Worm (Caenorhabditis elegans) whole organism, L3 larva: ENCODE data around the gene ncl-1.

Experiments used
- R02D3.7 ChIP-seq: fragments of 150-350 bp; optimal IDR thresholded peaks from 2 replicates; lab custom pipeline; 2014; ENCODE audit warnings: missing biosample characterization, missing genetic modification characterization
- ZK546.5 ChIP-seq: sonication (generic microtip); optimal IDR thresholded peaks from 2 replicates; lab custom pipeline; 2017; ENCODE audit warnings: missing biosample characterization, missing genetic modification characterization
- ama-1 ChIP-seq: fragments of 150-350 bp; optimal IDR thresholded peaks from 2 replicates; lab custom pipeline; 2018
- ceh-16 ChIP-seq: sonication (generic microtip); optimal IDR thresholded peaks from 2 replicates; lab custom pipeline; 2017; ENCODE audit warnings: missing biosample characterization, missing genetic modification characterization
- ceh-82 ChIP-seq: fragments of 150-350 bp; optimal IDR thresholded peaks from 2 replicates; lab custom pipeline; 2014; ENCODE audit warnings: missing biosample characterization, missing genetic modification characterization
- egl-27 ChIP-seq: sonication (generic microtip); optimal IDR thresholded peaks from 4 replicates; lab custom pipeline; 2017; ENCODE audit warnings: missing biosample characterization, missing genetic modification reagents, missing genetic modification characterization
- egl-5 ChIP-seq: fragments of 150-350 bp; optimal IDR thresholded peaks from 2 replicates; lab custom pipeline; 2017; ENCODE audit warnings: missing biosample characterization, missing genetic modification reagents, missing genetic modification characterization, inconsistent platforms
- elt-1 ChIP-seq: fragments of 150-350 bp; optimal IDR thresholded peaks from 2 replicates; lab custom pipeline; 2014; ENCODE audit warnings: missing biosample characterization, missing genetic modification characterization
- elt-2 ChIP-seq: sonication (generic microtip); optimal IDR thresholded peaks from 2 replicates; lab custom pipeline; 2016; ENCODE audit warnings: missing genetic modification reagents, mild to moderate bottlenecking, missing genetic modification characterization, missing compliant biosample characterization
- elt-3 ChIP-seq, 3 experiments: fragments of 150-350 bp in 1 of 3; sonication (generic microtip) in 2 of 3; optimal IDR thresholded peaks; 2 replicates in 2 of 3; 4 replicates in 1 of 3; lab custom pipeline; 2014 to 2017; ENCODE audit warnings: missing biosample characterization in 3 of 3, missing genetic modification characterization in 3 of 3
- eor-1 ChIP-seq, 2 experiments: fragments of 150-350 bp; optimal IDR thresholded peaks; 2 replicates each; lab custom pipeline; 2014 to 2018; ENCODE audit warnings: missing biosample characterization in 2 of 2, missing genetic modification characterization in 2 of 2
- fkh-10 ChIP-seq: sonication (generic microtip); optimal IDR thresholded peaks from 2 replicates; lab custom pipeline; 2017; ENCODE audit warnings: missing biosample characterization, missing genetic modification reagents, missing genetic modification characterization
- fos-1 ChIP-seq: fragments of 150-350 bp; optimal IDR thresholded peaks from 2 replicates; lab custom pipeline; 2014; ENCODE audit warnings: missing biosample characterization, missing genetic modification characterization
- hmg-11 ChIP-seq: sonication (generic microtip); optimal IDR thresholded peaks from 2 replicates; lab custom pipeline; 2016; ENCODE audit warnings: missing genetic modification characterization, missing compliant biosample characterization
- jun-1 ChIP-seq: fragments of 150-350 bp; optimal IDR thresholded peaks from 2 replicates; lab custom pipeline; 2014; ENCODE audit warnings: missing biosample characterization, missing genetic modification reagents, missing genetic modification characterization
- lin-15B ChIP-seq: fragments of 150-350 bp; optimal IDR thresholded peaks from 2 replicates; lab custom pipeline; 2014; ENCODE audit warnings: missing biosample characterization, missing genetic modification characterization
- lin-39 ChIP-seq: fragments of 150-350 bp; optimal IDR thresholded peaks from 2 replicates; lab custom pipeline; 2018; ENCODE audit warnings: missing biosample characterization, missing genetic modification reagents, missing genetic modification characterization
- lsy-12 ChIP-seq: sonication (generic microtip); optimal IDR thresholded peaks from 2 replicates; lab custom pipeline; 2016; ENCODE audit warnings: mild to moderate bottlenecking, missing genetic modification characterization, missing compliant biosample characterization
- mml-1 ChIP-seq: fragments of 150-350 bp; sonication (generic microtip); optimal IDR thresholded peaks from 3 replicates; lab custom pipeline; 2014; ENCODE audit warnings: missing biosample characterization, missing genetic modification characterization
- nfya-1 ChIP-seq: sonication (generic microtip); optimal IDR thresholded peaks from 2 replicates; lab custom pipeline; 2017; ENCODE audit warnings: missing genetic modification characterization, mild to moderate bottlenecking, missing compliant biosample characterization, antibody characterized with exemption, moderate library complexity; ENCODE audit not compliant: insufficient read depth
- nhr-11 ChIP-seq: fragments of 150-350 bp; optimal IDR thresholded peaks from 2 replicates; lab custom pipeline; 2014; ENCODE audit warnings: missing biosample characterization, missing genetic modification characterization
- nhr-12 ChIP-seq: fragments of 150-350 bp; optimal IDR thresholded peaks from 2 replicates; lab custom pipeline; 2014; ENCODE audit warnings: missing biosample characterization, missing genetic modification characterization
- nhr-23 ChIP-seq: fragments of 150-350 bp; optimal IDR thresholded peaks from 2 replicates; lab custom pipeline; 2014; ENCODE audit warnings: missing biosample characterization, missing genetic modification reagents, missing genetic modification characterization
- nhr-237 ChIP-seq: fragments of 150-350 bp; optimal IDR thresholded peaks from 2 replicates; lab custom pipeline; 2014; ENCODE audit warnings: missing biosample characterization, missing genetic modification characterization
- nhr-25 ChIP-seq: sonication (generic microtip); optimal IDR thresholded peaks from 2 replicates; lab custom pipeline; 2017; ENCODE audit warnings: missing biosample characterization, missing genetic modification characterization
- nhr-28 ChIP-seq: fragments of 150-350 bp; optimal IDR thresholded peaks from 2 replicates; lab custom pipeline; 2014; ENCODE audit warnings: missing biosample characterization, missing genetic modification characterization
- nhr-43 ChIP-seq: sonication (generic microtip); optimal IDR thresholded peaks from 2 replicates; lab custom pipeline; 2016; ENCODE audit warnings: mild to moderate bottlenecking, missing genetic modification characterization, missing compliant biosample characterization; ENCODE audit not compliant: poor library complexity, severe bottlenecking
- nhr-67 ChIP-seq: fragments of 150-350 bp; optimal IDR thresholded peaks from 2 replicates; lab custom pipeline; 2014; ENCODE audit warnings: missing biosample characterization, missing genetic modification characterization
- nhr-76 ChIP-seq: fragments of 150-350 bp; sonication (generic microtip); optimal IDR thresholded peaks from 5 replicates; lab custom pipeline; 2014; ENCODE audit warnings: missing biosample characterization, missing genetic modification characterization
- nhr-77 ChIP-seq: fragments of 150-350 bp; optimal IDR thresholded peaks from 2 replicates; lab custom pipeline; 2014; ENCODE audit warnings: missing biosample characterization, missing genetic modification characterization
- pha-4 ChIP-seq: fragments of 150-350 bp; optimal IDR thresholded peaks from 2 replicates; lab custom pipeline; 2014; ENCODE audit warnings: missing biosample characterization, missing genetic modification reagents, missing genetic modification characterization
- pqm-1 ChIP-seq: fragments of 150-350 bp; optimal IDR thresholded peaks from 2 replicates; lab custom pipeline; 2017; ENCODE audit warnings: missing biosample characterization, missing genetic modification characterization, inconsistent platforms
- skn-1 ChIP-seq: fragments of 150-350 bp; optimal IDR thresholded peaks from 2 replicates; lab custom pipeline; 2014; ENCODE audit warnings: missing biosample characterization, missing genetic modification characterization
- snpc-4 ChIP-seq: fragments of 150-350 bp; optimal IDR thresholded peaks from 2 replicates; lab custom pipeline; 2014; ENCODE audit warnings: missing biosample characterization, missing genetic modification characterization
- tbx-2 ChIP-seq: sonication (generic microtip); optimal IDR thresholded peaks from 2 replicates; lab custom pipeline; 2016; ENCODE audit warnings: mild to moderate bottlenecking, missing genetic modification characterization, missing compliant biosample characterization
- unc-39 ChIP-seq: sonication (generic microtip); optimal IDR thresholded peaks from 4 replicates; lab custom pipeline; 2017; ENCODE audit warnings: missing biosample characterization, missing genetic modification characterization
- unc-62 ChIP-seq: fragments of 150-350 bp; sonication (generic microtip); optimal IDR thresholded peaks from 4 replicates; lab custom pipeline; 2014; ENCODE audit warnings: missing biosample characterization, missing genetic modification reagents, missing genetic modification characterization
- zag-1 ChIP-seq: fragments of 150-350 bp; optimal IDR thresholded peaks from 2 replicates; lab custom pipeline; 2014; ENCODE audit warnings: missing biosample characterization, missing genetic modification characterization
- ztf-11 ChIP-seq: fragments of 150-350 bp; optimal IDR thresholded peaks from 2 replicates; lab custom pipeline; 2014; ENCODE audit warnings: missing biosample characterization, missing genetic modification characterization
- ztf-4 ChIP-seq: fragments of 150-350 bp; optimal IDR thresholded peaks from 2 replicates; lab custom pipeline; 2014; ENCODE audit warnings: missing biosample characterization, missing genetic modification characterization

Gene ncl-1

DNA sequence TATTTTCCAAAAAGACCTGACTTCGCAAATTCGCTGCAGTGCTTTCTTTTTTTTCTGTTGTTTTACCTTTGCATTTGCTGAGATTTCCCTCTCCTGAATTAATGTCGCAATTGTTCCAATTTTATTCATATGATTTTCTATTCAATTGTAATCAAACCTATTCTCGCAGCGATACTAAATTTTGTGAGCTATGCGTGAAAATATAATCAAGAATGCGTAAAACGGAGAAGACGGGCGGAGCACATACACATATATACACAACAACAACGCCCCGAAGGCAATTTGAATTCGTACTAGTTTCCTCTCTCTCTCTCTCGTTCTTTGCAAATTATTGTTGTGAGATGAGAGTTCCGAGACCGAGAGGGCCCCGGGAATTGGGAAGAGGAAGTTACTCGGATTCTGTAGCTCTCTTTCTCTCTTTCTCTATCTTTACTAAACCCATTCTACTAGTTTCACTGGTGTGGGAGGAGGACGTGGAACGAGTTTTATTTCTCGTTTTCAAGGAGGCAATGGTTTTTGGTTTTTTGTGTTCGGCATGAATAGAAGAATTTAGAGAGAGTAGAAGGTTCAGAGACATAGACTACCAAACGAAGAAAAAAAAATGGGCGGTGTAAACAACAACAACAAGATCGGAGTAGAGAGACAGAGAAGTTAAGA lies 4.0 kb downstream of the ncl-1 start (continued):
- no peak for TF ChIP-seq zag-1 (tag; lab: Kevin White, UChicago)
- TF ChIP-seq elt-3 (tag; optimal IDR thresholded peaks at IDR 0.05; lab: Kevin White, UChicago), result no peak
- TF ChIP-seq nhr-11 (tag; lab: Kevin White, UChicago), result no peak
- no peak for TF ChIP-seq fos-1 (tag; lab: Kevin White, UChicago)
- TF ChIP-seq nhr-12 (tag; lab: Kevin White, UChicago), result no peak
- no peak for TF ChIP-seq lsy-12
- peak; percentile 61 for TF ChIP-seq nfya-1 (tag; lab: Kevin White, UChicago)

DNA sequence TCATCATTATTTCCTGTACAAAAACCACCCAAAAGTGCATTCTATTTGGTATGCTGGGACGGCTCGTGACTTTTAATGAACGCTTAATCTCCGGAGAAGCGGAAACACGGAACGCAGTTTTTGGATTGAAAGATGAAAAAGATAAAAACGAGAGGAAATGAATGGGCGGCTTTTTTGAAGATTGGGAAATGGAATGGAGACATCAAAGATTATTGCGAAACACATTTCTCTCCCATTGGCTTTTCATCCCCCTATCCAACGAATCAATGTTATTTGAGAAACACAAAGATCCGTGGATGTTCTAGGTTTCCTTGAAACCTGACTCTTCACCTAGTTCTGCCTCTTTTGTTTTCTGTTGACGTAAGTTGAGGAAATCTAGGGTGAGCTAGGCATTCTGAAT lies 4.9 kb downstream of the ncl-1 start:
- peak; percentile 11 for TF ChIP-seq nhr-23 (tag; lab: Kevin White, UChicago)
- peak; percentile 19 for TF ChIP-seq egl-5 (tag; lab: Kevin White, UChicago)
- TF ChIP-seq elt-2 (tag; lab: Kevin White, UChicago), result no peak
- no peak for TF ChIP-seq unc-62 (GFP tag; lab: Kevin White, UChicago)
- peak; percentile 30 for TF ChIP-seq lin-39 (tag; lab: Kevin White, UChicago)
- peak; percentile 71 for TF ChIP-seq elt-1 (tag; lab: Kevin White, UChicago)
- TF ChIP-seq pqm-1 (tag; lab: Kevin White, UChicago), result no peak
- TF ChIP-seq nfya-1 (tag; lab: Kevin White, UChicago), result peak; percentile 55

DNA sequence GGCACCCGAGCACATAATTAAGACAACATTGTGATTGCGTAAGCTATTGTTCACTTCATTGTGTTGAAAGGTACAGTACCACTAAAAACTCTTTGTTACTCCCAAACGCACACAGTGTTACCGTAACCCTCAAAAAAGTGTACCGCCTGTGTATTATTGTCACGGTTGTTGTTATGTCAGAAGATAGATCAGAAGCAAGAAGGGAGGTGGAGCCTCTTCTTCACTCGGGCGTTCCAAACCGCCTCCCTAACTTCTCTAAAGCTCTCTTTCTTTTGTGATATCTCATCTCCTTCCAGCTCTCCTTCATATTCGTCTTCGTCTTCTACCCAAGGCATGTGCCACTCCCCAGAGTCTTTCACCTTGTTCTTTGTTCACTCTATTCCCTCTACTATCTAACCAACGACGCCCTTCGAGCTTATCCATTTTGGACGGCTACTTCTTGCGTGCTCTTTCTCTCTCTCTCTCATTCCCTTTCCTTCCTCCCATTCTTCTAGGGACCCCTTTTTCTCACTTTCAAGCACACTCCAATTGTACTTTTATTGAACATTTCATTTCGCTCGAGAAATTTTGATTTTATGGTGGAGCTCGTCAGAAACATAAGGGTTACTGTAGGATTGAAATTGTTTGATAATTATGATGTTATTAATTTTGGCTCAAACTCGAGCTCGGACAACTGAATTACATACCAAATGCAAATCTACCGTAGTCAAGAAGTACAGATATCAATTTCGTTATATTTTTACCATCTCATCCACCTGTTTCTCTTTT lies 6.1 kb downstream of the ncl-1 start:
- TF ChIP-seq hmg-11 (tag; lab: Kevin White, UChicago) (peak; percentile 31), ama-1 (lab: Kevin White, UChicago) (peak; percentile 17), fkh-10 (GFP tag; lab: Kevin White, UChicago) (peak; percentile 28), lin-39 (tag; lab: Kevin White, UChicago) (peak; percentile 61), elt-3 (tag; optimal IDR thresholded peaks at IDR 0.05; lab: Kevin White, UChicago) (no peak), nfya-1 (tag; lab: Kevin White, UChicago) (peak; percentile 64), elt-1 (tag; lab: Kevin White, UChicago) (no peak)
- TF ChIP-seq, all 47 proteins: peak for 5

DNA sequence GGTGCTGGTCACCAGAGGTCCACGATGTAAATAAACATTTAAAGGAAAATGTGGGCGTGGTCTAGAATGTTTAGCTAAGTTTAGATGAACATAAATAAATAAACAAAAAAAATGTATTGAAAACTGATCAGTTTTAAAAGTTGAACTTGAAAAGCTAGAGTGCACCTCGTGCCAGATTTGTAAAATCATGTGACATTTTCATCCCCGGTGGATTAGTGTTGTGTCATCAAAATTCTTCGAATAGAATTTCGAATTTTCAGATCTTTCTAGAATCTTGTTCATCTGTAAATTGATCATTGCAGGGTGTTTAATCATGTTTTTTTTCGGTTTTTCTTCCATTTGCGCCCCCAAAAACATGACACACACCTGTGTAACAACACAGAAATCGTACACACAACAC lies 7.0 kb downstream of the ncl-1 start:
- TF ChIP-seq fkh-10 (GFP tag; lab: Kevin White, UChicago), result no peak
- no peak for TF ChIP-seq skn-1 (tag; lab: Kevin White, UChicago)
- TF ChIP-seq pha-4 (tag; lab: Kevin White, UChicago), result peak; percentile 65
- TF ChIP-seq jun-1 (tag; lab: Kevin White, UChicago), result no peak
- no peak for TF ChIP-seq R02D3.7
- TF ChIP-seq, all 47 proteins: peak for 1

DNA sequence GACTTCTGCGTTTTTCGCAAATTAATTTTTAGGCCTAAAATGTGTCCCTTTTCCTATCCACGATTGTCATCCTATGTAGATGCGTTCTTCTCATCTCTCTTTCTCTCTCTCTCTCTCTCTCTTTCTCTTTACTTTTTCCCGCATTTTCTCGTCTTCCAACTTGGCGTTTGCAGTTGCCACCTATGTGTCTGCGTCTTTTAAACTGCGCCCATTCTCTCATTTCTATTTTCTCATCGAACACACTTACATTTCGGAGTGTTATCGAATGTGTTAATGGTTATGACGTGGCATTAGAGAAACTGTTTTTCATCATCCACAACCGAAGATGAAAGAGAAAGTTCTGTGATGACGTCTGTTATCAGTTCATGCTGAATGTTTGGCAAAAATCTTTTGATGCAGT lies 9.0 kb downstream of the ncl-1 start:
- TF ChIP-seq pha-4 (tag; lab: Kevin White, UChicago) (peak; percentile 72), skn-1 (tag; lab: Kevin White, UChicago) (peak; percentile 59), eor-1 (tag; optimal IDR thresholded peaks at IDR 0.05; lab: Kevin White, UChicago) (no peak), lin-15B (peak; percentile 41), elt-2 (tag; lab: Kevin White, UChicago) (peak; percentile 88), egl-27 (tag; lab: Kevin White, UChicago) (no peak), nhr-237 (no peak), nhr-25 (peak; percentile 75), pqm-1 (tag; lab: Kevin White, UChicago) (peak; percentile 49), mml-1 (tag; lab: Kevin White, UChicago) (no peak), nhr-77 (tag; lab: Kevin White, UChicago) (no peak), hmg-11 (tag; lab: Kevin White, UChicago) (peak; percentile 34), snpc-4 (no peak), nhr-43 (tag; lab: Kevin White, UChicago) (peak; percentile 62), nhr-67 (tag; lab: Kevin White, UChicago) (no peak), zag-1 (tag; lab: Kevin White, UChicago) (no peak), nhr-11 (tag; lab: Kevin White, UChicago) (no peak), ZK546.5 (tag; lab: Kevin White, UChicago) (no peak), nfya-1 (tag; lab: Kevin White, UChicago) (peak; percentile 74), ztf-4 (tag; lab: Kevin White, UChicago) (no peak), nhr-76 (no peak), ceh-82 (tag; lab: Kevin White, UChicago) (no peak), tbx-2 (tag; lab: Kevin White, UChicago) (no peak), ztf-11 (tag; lab: Kevin White, UChicago) (no peak), unc-39 (tag; lab: Kevin White, UChicago) (no peak), nhr-28 (tag; lab: Kevin White, UChicago) (no peak), egl-5 (tag; lab: Kevin White, UChicago) (peak; percentile 13), elt-1 (tag; lab: Kevin White, UChicago) (no peak), R02D3.7 (peak; percentile 11), ama-1 (lab: Kevin White, UChicago) (peak; percentile 51), ceh-16 (no peak)
